Worm (Caenorhabditis elegans) whole organism, L4/young adult: ENCODE measurements around the gene mlc-6.

Experiments used
- W03F9.2 ChIP-seq: fragments of 150-350 bp; optimal IDR thresholded peaks from 2 replicates; lab custom pipeline; 2014; ENCODE audit warnings: missing biosample characterization, missing genetic modification characterization
- dao-5 ChIP-seq: sonication (generic microtip); optimal IDR thresholded peaks from 2 replicates; lab custom pipeline; 2016; ENCODE audit warnings: missing genotype, missing genetic modification characterization, moderate library complexity, missing compliant biosample characterization
- him-1 ChIP-seq: sonication (generic microtip); optimal IDR thresholded peaks from 2 replicates; lab custom pipeline; 2016; ENCODE audit warnings: missing genotype, missing genetic modification reagents, missing genetic modification characterization, missing compliant biosample characterization

- TF ChIP-seq dao-5 (no peak), him-1 (tag; lab: Kevin White, UChicago) (no peak), W03F9.2 (no peak)
Observed at ce11 chrX:14267170-14267569, 20.8 kb upstream of the mlc-6 start.
